Fruit fly (Drosophila melanogaster) Kc167 (cell line): Measurements from ENCODE around the gene CG12116.

Source experiments
- Myc ChIP-seq: fragments of >200 bp; optimal IDR thresholded peaks from 2 replicates; lab custom pipeline; 2017; ENCODE audit warnings: missing external identifiers
- Sin3A ChIP-seq: fragments of >200 bp; optimal IDR thresholded peaks from 2 replicates; lab custom pipeline; 2018; ENCODE audit warnings: missing external identifiers
- h ChIP-seq: fragments of >200 bp; optimal IDR thresholded peaks from 3 replicates; lab custom pipeline; 2018; ENCODE audit warnings: missing external identifiers
- insv ChIP-seq: fragments of >200 bp; optimal IDR thresholded peaks from 3 replicates; lab custom pipeline; 2018; ENCODE audit warnings: missing external identifiers
- psq ChIP-seq: fragments of >200 bp; optimal IDR thresholded peaks from 2 replicates; lab custom pipeline; 2017; ENCODE audit warnings: missing external identifiers
- ttk ChIP-seq: sonication (Bioruptor generic); optimal IDR thresholded peaks from 2 replicates; lab custom pipeline; 2017; ENCODE audit warnings: missing external identifiers

The CG12116 gene

dm6 chrX:8455019-8455555 is 13.7 kb downstream of the CG12116 start, which contains the start of gene org-1:
Gene org-1 (minus strand): TSS chrX:8455069.
- TF ChIP-seq psq (lab: Kevin White, UChicago), result no peak
- TF ChIP-seq Sin3A, result no peak
- TF ChIP-seq ttk, result no peak
- no peak for TF ChIP-seq h
- TF ChIP-seq Myc (lab: Kevin White, UChicago), result no peak
- no peak for TF ChIP-seq insv (lab: Kevin White, UChicago)

dm6 chrX:8452163-8452562 is 16.6 kb downstream of the CG12116 start:
- TF ChIP-seq psq (lab: Kevin White, UChicago), result no peak
- no peak for TF ChIP-seq insv (lab: Kevin White, UChicago)
- no peak for TF ChIP-seq Sin3A
- TF ChIP-seq Myc (lab: Kevin White, UChicago), result no peak
- no peak for TF ChIP-seq h
- no peak for TF ChIP-seq ttk

DNA sequence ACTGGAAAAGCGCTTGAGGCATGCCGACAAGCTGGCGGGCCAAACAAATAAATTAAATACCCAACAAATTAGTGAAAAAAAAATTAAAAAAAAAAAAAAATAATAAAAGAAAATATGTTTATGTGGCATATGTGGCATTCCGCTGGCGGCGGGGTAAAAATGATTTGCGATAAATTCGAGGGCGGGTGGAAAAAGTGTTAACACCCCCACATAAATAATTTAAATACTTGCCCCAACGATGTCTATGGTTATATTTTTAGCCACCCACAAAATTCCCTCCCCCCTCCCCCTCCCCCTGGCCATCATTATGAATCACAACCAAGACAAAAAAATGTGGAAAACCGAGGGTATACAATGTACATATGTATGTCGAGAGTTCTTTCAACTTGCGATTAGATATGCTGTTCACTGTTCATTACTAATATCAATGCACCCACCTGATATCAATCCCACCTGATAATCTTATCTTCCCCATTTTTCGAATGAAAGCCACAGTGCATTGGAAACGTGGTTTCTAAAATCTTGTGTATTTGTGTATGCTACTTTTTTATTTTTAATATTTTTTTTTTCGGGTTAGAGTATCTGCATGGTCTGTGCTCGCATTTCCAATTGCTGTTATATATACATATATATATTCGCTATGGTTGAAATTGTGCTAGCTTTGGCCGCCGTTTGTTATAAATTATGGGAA is 18.5 kb downstream of the CG12116 start:
- TF ChIP-seq Myc (lab: Kevin White, UChicago) (no peak), h (no peak), Sin3A (no peak), psq (lab: Kevin White, UChicago) (no peak), ttk (no peak), insv (lab: Kevin White, UChicago) (no peak)

dm6 chrX:8448171-8448570 is 20.6 kb downstream of the CG12116 start:
- no peak for TF ChIP-seq Sin3A
- TF ChIP-seq ttk, result no peak
- no peak for TF ChIP-seq insv (lab: Kevin White, UChicago)
- TF ChIP-seq h, result no peak
- TF ChIP-seq Myc (lab: Kevin White, UChicago), result no peak
- no peak for TF ChIP-seq psq (lab: Kevin White, UChicago)

DNA sequence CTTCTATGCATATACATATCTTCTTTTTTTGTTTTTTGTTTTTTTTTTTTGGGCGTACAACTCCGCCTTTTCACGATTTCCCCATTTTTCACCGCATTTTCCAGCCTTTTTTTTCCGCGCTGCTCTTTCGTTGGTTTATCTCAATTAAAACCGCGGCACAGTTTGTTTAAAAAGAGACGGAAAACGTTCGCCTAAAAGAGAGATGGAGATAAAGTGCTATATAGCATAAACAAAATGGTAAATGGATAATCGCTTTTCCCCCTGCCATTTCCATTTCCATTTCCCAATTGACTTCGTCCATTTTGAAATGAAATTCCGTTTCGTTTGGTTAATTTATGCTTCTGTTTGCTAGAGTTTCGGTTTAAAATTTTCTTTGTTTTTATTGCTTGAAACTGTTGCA is 21.6 kb downstream of the CG12116 start:
- no peak for TF ChIP-seq h
- TF ChIP-seq ttk, result no peak

- TF ChIP-seq psq (lab: Kevin White, UChicago) (no peak), ttk (no peak), Myc (lab: Kevin White, UChicago) (no peak), Sin3A (no peak), h (no peak), insv (lab: Kevin White, UChicago) (no peak)
Measured at dm6 chrX:8444883-8445572, 23.8 kb downstream of the CG12116 start.

- TF ChIP-seq ttk (no peak), h (no peak), psq (lab: Kevin White, UChicago) (no peak), Sin3A (no peak), insv (lab: Kevin White, UChicago) (no peak), Myc (lab: Kevin White, UChicago) (no peak)
Measured at dm6 chrX:8444279-8444678, 24.5 kb downstream of the CG12116 start.

- no peak for TF ChIP-seq ttk
- no peak for TF ChIP-seq psq (lab: Kevin White, UChicago)
- no peak for TF ChIP-seq Myc (lab: Kevin White, UChicago)
- TF ChIP-seq h, result no peak
Measured at dm6 chrX:8442912-8443311, 25.9 kb downstream of the CG12116 start.

- TF ChIP-seq h, result no peak
- TF ChIP-seq insv (lab: Kevin White, UChicago), result no peak
- no peak for TF ChIP-seq ttk
- no peak for TF ChIP-seq psq (lab: Kevin White, UChicago)
- no peak for TF ChIP-seq Sin3A
- no peak for TF ChIP-seq Myc (lab: Kevin White, UChicago)
Measured at dm6 chrX:8442161-8442560, 26.7 kb downstream of the CG12116 start, which contains the start of gene CG12123. Gene CG12123 (minus strand): TSS chrX:8442348.

DNA sequence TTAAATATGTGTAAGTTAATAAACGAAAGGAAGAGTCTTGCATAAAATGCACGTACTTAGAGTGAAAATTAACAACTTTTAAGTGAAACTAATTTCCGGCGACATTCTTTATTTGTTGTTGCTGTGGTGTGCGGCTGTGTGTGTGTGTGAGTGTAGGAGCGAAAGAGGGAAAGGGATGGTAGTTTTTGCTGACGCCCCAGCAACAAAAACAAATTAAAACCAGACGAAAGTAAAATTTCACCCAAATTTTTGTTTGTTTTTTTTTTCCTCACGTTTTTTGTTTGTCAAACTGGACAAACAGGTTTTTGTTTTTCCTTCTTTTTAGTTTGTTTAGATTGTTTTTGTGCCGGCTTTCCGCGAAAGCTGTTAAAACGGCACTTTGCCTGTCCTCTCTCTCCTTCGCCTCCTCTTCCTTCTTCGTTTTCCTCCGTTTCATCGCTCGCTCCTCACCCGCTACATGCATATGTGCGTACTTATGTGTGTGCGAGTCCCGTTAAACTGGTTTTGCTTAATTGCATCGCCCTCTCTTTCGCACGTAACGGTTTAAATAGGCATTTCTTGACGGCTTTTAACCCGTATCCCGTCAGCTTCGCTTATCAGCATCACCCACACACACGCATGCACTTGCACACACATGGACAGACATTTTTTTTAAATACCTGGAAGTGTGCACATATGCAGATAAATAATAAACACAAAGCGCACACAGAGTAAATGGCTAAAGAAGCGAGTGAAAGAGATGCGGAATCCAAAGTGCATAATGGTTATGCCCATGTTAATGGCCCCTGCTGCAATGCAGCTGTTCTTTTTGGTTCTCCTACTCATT is 31.3 kb downstream of the CG12116 start, which contains the start of gene Miga:
Gene Miga, minus strand, starts transcription at position 536 of the 826 bp plus-strand sequence.
- no peak for TF ChIP-seq h

dm6 chrX:8436656-8437284 is 32.0 kb downstream of the CG12116 start, which contains the start of gene CG1440:
Gene CG1440 (plus strand): TSS chrX:8437057.
- TF ChIP-seq h, result no peak
- TF ChIP-seq Sin3A, result no peak

DNA sequence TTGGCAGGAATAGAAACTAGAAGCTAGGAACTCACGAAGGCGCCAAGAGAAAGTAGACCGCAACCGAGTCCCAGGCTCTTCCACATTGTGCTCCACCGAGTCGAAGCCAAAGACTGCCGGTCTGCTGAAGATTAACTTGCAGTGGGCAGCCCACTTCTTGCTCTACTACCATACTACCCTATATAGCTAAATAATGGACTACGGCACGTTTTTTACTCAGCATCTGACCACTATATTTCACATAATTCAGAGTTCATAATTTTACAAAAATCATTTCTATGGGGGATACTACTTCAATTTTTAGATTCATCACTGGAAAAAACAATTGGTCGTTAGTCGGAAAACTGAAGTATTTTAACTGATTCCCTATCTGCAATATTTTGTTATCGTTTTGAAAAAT is 35.1 kb downstream of the CG12116 start, which contains the start of gene CG32712:
Gene CG32712, minus strand, starts transcription at position 101 of the 400 bp plus-strand sequence.
- TF ChIP-seq Myc (lab: Kevin White, UChicago) (no peak), ttk (no peak), h (no peak), insv (lab: Kevin White, UChicago) (no peak), Sin3A (no peak), psq (lab: Kevin White, UChicago) (no peak)
